Fruit fly (Drosophila melanogaster) whole organism, embryonic: Measurements from ENCODE around the gene mRpL12.
A peak's percentile ranks its signal among the peaks of the same experiment; 100 is the strongest.

Experiments
- Atf3 ChIP-seq: fragments of 200-800 bp; sonication (Bioruptor generic); optimal IDR thresholded peaks from 3 replicates; lab custom pipeline; 2016; ENCODE audit warnings: missing biosample characterization, missing genetic modification characterization
- Bteb2 ChIP-seq: fragments of 200-800 bp; sonication (Bioruptor generic); optimal IDR thresholded peaks from 2 replicates; lab custom pipeline; 2016; ENCODE audit warnings: missing biosample characterization, missing genetic modification characterization
- C15 ChIP-seq: fragments of 200-800 bp; sonication (Bioruptor generic); IDR thresholded peaks from 3 replicates; pipeline ENCODE4 v1.3.6; 2022; ENCODE audit warnings: missing biosample characterization, missing genetic modification characterization
- CG10147 ChIP-seq: fragments of 200-800 bp; sonication (Bioruptor generic); optimal IDR thresholded peaks from 2 replicates; lab custom pipeline; 2019; ENCODE audit warnings: missing biosample characterization, mild to moderate bottlenecking, missing genetic modification characterization, moderate library complexity
- CG11093 ChIP-seq: fragments of 200-800 bp; sonication (Bioruptor generic); IDR thresholded peaks from 3 replicates; pipeline ENCODE4 v1.3.6; 2022; ENCODE audit warnings: missing biosample characterization, missing genetic modification characterization
- CG11695 ChIP-seq: fragments of 200-800 bp; sonication (Bioruptor generic); IDR thresholded peaks from 3 replicates; pipeline ENCODE4 v1.3.6; 2022; ENCODE audit warnings: missing biosample characterization, missing genetic modification characterization
- CG12104 ChIP-seq: fragments of 200-800 bp; sonication (Bioruptor generic); optimal IDR thresholded peaks from 3 replicates; lab custom pipeline; 2016; ENCODE audit warnings: missing biosample characterization, missing genetic modification characterization
- CG12155 ChIP-seq: fragments of 200-800 bp; sonication (Bioruptor generic); optimal IDR thresholded peaks from 3 replicates; lab custom pipeline; 2016; ENCODE audit warnings: missing biosample characterization, missing genetic modification characterization
- CG1529 ChIP-seq: fragments of 200-800 bp; sonication (Bioruptor generic); optimal IDR thresholded peaks from 3 replicates; lab custom pipeline; 2018; ENCODE audit warnings: missing biosample characterization, missing genetic modification characterization
- CG15696 ChIP-seq: fragments of 200-800 bp; sonication (Bioruptor generic); optimal IDR thresholded peaks from 2 replicates; lab custom pipeline; 2019; ENCODE audit warnings: missing biosample characterization, mild to moderate bottlenecking, missing genetic modification characterization, moderate library complexity
- CG17186 ChIP-seq: fragments of 200-800 bp; sonication (Bioruptor generic); optimal IDR thresholded peaks from 3 replicates; lab custom pipeline; 2017; ENCODE audit warnings: missing biosample characterization, missing genetic modification reagents, missing genetic modification characterization
- CG17385 ChIP-seq: fragments of 200-800 bp; sonication (Bioruptor generic); optimal IDR thresholded peaks from 3 replicates; lab custom pipeline; 2018; ENCODE audit warnings: missing biosample characterization, mild to moderate bottlenecking, missing genetic modification characterization
- CG17568 ChIP-seq: fragments of 200-800 bp; sonication (Bioruptor generic); optimal IDR thresholded peaks from 2 replicates; lab custom pipeline; 2018; ENCODE audit warnings: missing biosample characterization, mild to moderate bottlenecking, missing genetic modification characterization, moderate library complexity
- CG18262 ChIP-seq: fragments of 200-800 bp; optimal IDR thresholded peaks from 3 replicates; lab custom pipeline; 2019; ENCODE audit warnings: missing biosample characterization, mild to moderate bottlenecking, missing genetic modification characterization, moderate library complexity
- CG2120 ChIP-seq: fragments of 200-800 bp; sonication (Bioruptor generic); optimal IDR thresholded peaks from 3 replicates; lab custom pipeline; 2016; ENCODE audit warnings: missing biosample characterization, missing genetic modification characterization
- CG2875 ChIP-seq: fragments of 200-800 bp; sonication (Bioruptor generic); optimal IDR thresholded peaks from 2 replicates; lab custom pipeline; 2017; ENCODE audit warnings: missing biosample characterization, mild to moderate bottlenecking, missing genetic modification characterization, missing genetic modification reagents
- CG32772 ChIP-seq: fragments of 200-800 bp; sonication (Bioruptor generic); IDR thresholded peaks from 2 replicates; pipeline ENCODE4 v1.3.6; 2022; ENCODE audit warnings: missing biosample characterization, missing genetic modification characterization
- CG42726 ChIP-seq: fragments of 200-800 bp; sonication (Bioruptor generic); IDR thresholded peaks from 2 replicates; pipeline ENCODE4 v1.3.6; 2022; ENCODE audit warnings: missing biosample characterization, missing genetic modification characterization; ENCODE audit not compliant: partially characterized antibody
- CG4424 ChIP-seq: fragments of 200-800 bp; sonication (Bioruptor generic); optimal IDR thresholded peaks from 3 replicates; lab custom pipeline; 2016; ENCODE audit warnings: missing biosample characterization, missing genetic modification characterization
- CG5953 ChIP-seq: fragments of 200-800 bp; sonication (Bioruptor generic); IDR thresholded peaks from 2 replicates; pipeline ENCODE4 v1.3.6; 2022; ENCODE audit warnings: missing biosample characterization, missing genetic modification characterization
- CG7745 ChIP-seq: fragments of 200-800 bp; sonication (Bioruptor generic); optimal IDR thresholded peaks from 2 replicates; lab custom pipeline; 2018; ENCODE audit warnings: missing biosample characterization, mild to moderate bottlenecking, missing genetic modification characterization, moderate library complexity
- CTCF ChIP-seq: fragments of 200-800 bp; sonication (Bioruptor generic); optimal IDR thresholded peaks from 2 replicates; lab custom pipeline; 2017; ENCODE audit warnings: missing biosample characterization, mild to moderate bottlenecking, missing genetic modification characterization, moderate library complexity
- CoRest ChIP-seq: fragments of 200-800 bp; sonication (Bioruptor generic); optimal IDR thresholded peaks from 3 replicates; lab custom pipeline; 2018; ENCODE audit warnings: missing biosample characterization, mild to moderate bottlenecking, missing genetic modification characterization, moderate library complexity
- CrebB ChIP-seq: fragments of 200-800 bp; sonication (Bioruptor generic); optimal IDR thresholded peaks from 3 replicates; lab custom pipeline; 2018; ENCODE audit warnings: missing biosample characterization, mild to moderate bottlenecking, missing genetic modification characterization
- D19A ChIP-seq: fragments of 200-800 bp; optimal IDR thresholded peaks from 3 replicates; lab custom pipeline; 2019; ENCODE audit warnings: missing biosample characterization, mild to moderate bottlenecking, missing genetic modification characterization, moderate library complexity
- ERR ChIP-seq: fragments of 200-800 bp; sonication (Bioruptor generic); optimal IDR thresholded peaks from 2 replicates; lab custom pipeline; 2016; ENCODE audit warnings: missing biosample characterization, missing genetic modification characterization
- Elba2 ChIP-seq: fragments of 200-800 bp; sonication (Bioruptor generic); optimal IDR thresholded peaks from 3 replicates; lab custom pipeline; 2016; ENCODE audit warnings: missing biosample characterization, missing genetic modification characterization
- Ets65A ChIP-seq: fragments of 200-800 bp; sonication (Bioruptor generic); peaks from one replicate; lab custom pipeline; 2016; ENCODE audit warnings: missing biosample characterization, missing genetic modification characterization
- Fer1 ChIP-seq: fragments of 200-800 bp; sonication (Bioruptor generic); optimal IDR thresholded peaks from 2 replicates; lab custom pipeline; 2017; ENCODE audit warnings: missing biosample characterization, mild to moderate bottlenecking, missing genetic modification characterization
- HLH54F ChIP-seq: fragments of 200-800 bp; sonication (Bioruptor generic); optimal IDR thresholded peaks from 3 replicates; lab custom pipeline; 2016; ENCODE audit warnings: missing biosample characterization, missing genetic modification characterization
- HmgZ ChIP-seq: fragments of 200-800 bp; sonication (Bioruptor generic); optimal IDR thresholded peaks from 2 replicates; lab custom pipeline; 2018; ENCODE audit warnings: missing biosample characterization, mild to moderate bottlenecking, missing genetic modification characterization
- Hmx ChIP-seq: fragments of 200-800 bp; sonication (Bioruptor generic); optimal IDR thresholded peaks from 2 replicates; lab custom pipeline; 2016; ENCODE audit warnings: missing biosample characterization, missing genetic modification characterization
- Hsf ChIP-seq: fragments of 200-800 bp; sonication (Bioruptor generic); optimal IDR thresholded peaks from 3 replicates; lab custom pipeline; 2016; ENCODE audit warnings: missing biosample characterization, missing genetic modification characterization
- Optix ChIP-seq: fragments of 200-800 bp; sonication (Bioruptor generic); IDR thresholded peaks from 3 replicates; pipeline ENCODE4 v1.3.6; 2022; ENCODE audit warnings: missing biosample characterization, missing genetic modification characterization
- Rfx ChIP-seq: fragments of 200-800 bp; sonication (Bioruptor generic); IDR thresholded peaks from 2 replicates; pipeline ENCODE4 v1.3.6; 2022; ENCODE audit warnings: missing biosample characterization, missing genetic modification characterization
- Sin3A ChIP-seq: fragments of >200 bp; optimal IDR thresholded peaks from 2 replicates; lab custom pipeline; 2018
- Xbp1 ChIP-seq: fragments of 200-800 bp; sonication (Bioruptor generic); optimal IDR thresholded peaks from 3 replicates; lab custom pipeline; 2016; ENCODE audit warnings: missing biosample characterization, mild to moderate bottlenecking, missing genetic modification characterization
- ab ChIP-seq: fragments of 200-800 bp; sonication (Bioruptor generic); optimal IDR thresholded peaks from 2 replicates; lab custom pipeline; 2016; ENCODE audit warnings: missing biosample characterization, missing genetic modification characterization
- ara ChIP-seq: fragments of 200-800 bp; sonication (Bioruptor generic); IDR thresholded peaks from 2 replicates; pipeline ENCODE4 v1.3.6; 2022; ENCODE audit warnings: missing biosample characterization, missing genetic modification characterization
- cad ChIP-seq: fragments of >200 bp; optimal IDR thresholded peaks from 2 replicates; lab custom pipeline; 2017; ENCODE audit warnings: missing biosample characterization, missing genetic modification characterization
- cas ChIP-seq: fragments of 200-800 bp; sonication (Bioruptor generic); IDR thresholded peaks from 2 replicates; pipeline ENCODE4 v1.3.6; 2022; ENCODE audit warnings: missing biosample characterization, missing genetic modification characterization
- caup ChIP-seq: fragments of 200-800 bp; sonication (Bioruptor generic); optimal IDR thresholded peaks from 3 replicates; lab custom pipeline; 2017; ENCODE audit warnings: missing biosample characterization, mild to moderate bottlenecking, missing genetic modification characterization, moderate library complexity; ENCODE audit not compliant: severe bottlenecking
- chinmo ChIP-seq: fragments of 200-800 bp; sonication (Bioruptor generic); IDR thresholded peaks from 4 replicates; pipeline ENCODE4 v1.3.6; 2022; ENCODE audit warnings: missing biosample characterization, missing genetic modification characterization; ENCODE audit not compliant: partially characterized antibody
- crc ChIP-seq: fragments of 200-800 bp; sonication (Bioruptor generic); optimal IDR thresholded peaks from 2 replicates; lab custom pipeline; 2016; ENCODE audit warnings: missing biosample characterization, missing genetic modification characterization
- dmrt99B ChIP-seq: fragments of 200-800 bp; sonication (Bioruptor generic); optimal IDR thresholded peaks from 2 replicates; lab custom pipeline; 2018; ENCODE audit warnings: missing biosample characterization, mild to moderate bottlenecking, missing genetic modification characterization, moderate library complexity
- dysf ChIP-seq: fragments of 200-800 bp; sonication (Bioruptor generic); IDR thresholded peaks from 3 replicates; pipeline ENCODE4 v1.3.6; 2022; ENCODE audit warnings: missing biosample characterization, missing genetic modification characterization
- ind ChIP-seq: fragments of 200-800 bp; sonication (Bioruptor generic); optimal IDR thresholded peaks from 3 replicates; lab custom pipeline; 2016; ENCODE audit warnings: missing biosample characterization, missing genetic modification characterization
- kni ChIP-seq: fragments of 200-800 bp; sonication (Bioruptor generic); optimal IDR thresholded peaks from 3 replicates; lab custom pipeline; 2017; ENCODE audit warnings: mild to moderate bottlenecking, missing biosample characterization, missing genetic modification reagents, missing genetic modification characterization
- mld ChIP-seq: fragments of 200-800 bp; sonication (Bioruptor generic); IDR thresholded peaks from 3 replicates; pipeline ENCODE4 v1.3.6; 2022; ENCODE audit warnings: missing biosample characterization, missing genetic modification characterization; ENCODE audit not compliant: partially characterized antibody
- otp ChIP-seq: fragments of 200-800 bp; sonication (Bioruptor generic); IDR thresholded peaks from 3 replicates; pipeline ENCODE4, ENCODE4 v1.3.6; 2022; ENCODE audit warnings: missing biosample characterization, missing genetic modification characterization
- ranshi ChIP-seq: fragments of 200-800 bp; sonication (Bioruptor generic); IDR thresholded peaks from 2 replicates; pipeline ENCODE4 v1.3.6; 2022; ENCODE audit warnings: missing biosample characterization, missing genetic modification characterization
- zfh1 ChIP-seq: fragments of 200-800 bp; sonication (Bioruptor generic); IDR thresholded peaks from 3 replicates; pipeline ENCODE4 v1.3.6; 2022; ENCODE audit warnings: missing biosample characterization, missing genetic modification characterization

The mRpL12 gene

dm6 chr3L:8920710-8921109, 35.9 kb upstream of the mRpL12 start (continued):
- TF ChIP-seq ind (GFP tag; lab: Kevin White, UChicago) (peak; percentile 69), CoRest (tag; lab: Kevin White, UChicago) (peak; percentile 61), Hmx (GFP tag; lab: Kevin White, UChicago) (no peak), Hsf (GFP tag; lab: Kevin White, UChicago) (peak; percentile 51), dmrt99B (tag; lab: Kevin White, UChicago) (peak; percentile 90), CG15696 (no peak), CG5953 (GFP tag; lab: Robert Waterston, UW) (0 out of 2 replicates have a peak, but pooled peaks have one; percentile 26), Sin3A (no peak), ara (peak; percentile 54; the same call in 1 of the 2 replicates), CG10147 (peak; percentile 74), caup (GFP tag; lab: Kevin White, UChicago) (peak; percentile 67), CG18262 (peak; percentile 60), zfh1 (peak; percentile 73; the same call in 2 of the 3 replicates), HmgZ (tag; lab: Kevin White, UChicago) (peak; percentile 2), chinmo (GFP tag; lab: Robert Waterston, UW) (no peak), Optix (GFP tag; lab: Robert Waterston, UW) (no peak), CG17568 (peak; percentile 29), CG7745 (tag; lab: Kevin White, UChicago) (no peak), crc (GFP tag; lab: Kevin White, UChicago) (peak; percentile 33), cad (no peak), CG1529 (GFP tag; lab: Kevin White, UChicago) (peak; percentile 54), dysf (peak; percentile 85), CG32772 (GFP tag; lab: Robert Waterston, UW) (peak; percentile 57), C15 (GFP tag; lab: Robert Waterston, UW) (no peak), Elba2 (GFP tag; lab: Kevin White, UChicago) (no peak), CG11695 (GFP tag; lab: Robert Waterston, UW) (peak; percentile 47; the same call in 2 of the 3 replicates), ranshi (GFP tag; lab: Robert Waterston, UW) (peak; percentile 63; the same call in 1 of the 2 replicates), Ets65A (GFP tag; lab: Kevin White, UChicago) (no peak), ERR (GFP tag; lab: Kevin White, UChicago) (no peak), HLH54F (GFP tag; lab: Kevin White, UChicago) (peak; percentile 44), CG4424 (GFP tag; lab: Kevin White, UChicago) (peak; percentile 66), CG17186 (GFP tag; lab: Kevin White, UChicago) (no peak), CG11093 (GFP tag; lab: Robert Waterston, UW) (no peak; the same call in 2 of the 3 replicates), Xbp1 (peak; percentile 73), CrebB (peak; percentile 27), CG17385 (peak; percentile 59), CG2875 (GFP tag; lab: Kevin White, UChicago) (peak; percentile 56), kni (GFP tag; lab: Kevin White, UChicago) (no peak), otp (GFP tag; lab: Robert Waterston, UW) (peak; percentile 51; the same call in 2 of the 3 replicates), ab (GFP tag; lab: Kevin White, UChicago) (no peak), Atf3 (no peak), CG42726 (no peak), CG12104 (GFP tag; lab: Kevin White, UChicago) (peak; percentile 4), Bteb2 (GFP tag; lab: Kevin White, UChicago) (peak; percentile 39), CG12155 (GFP tag; lab: Kevin White, UChicago) (peak; percentile 36), CTCF (peak; percentile 29), CG2120 (GFP tag; lab: Kevin White, UChicago) (peak; percentile 70), D19A (peak; percentile 48), Rfx (GFP tag; lab: Robert Waterston, UW) (peak; percentile 79), Fer1 (peak; percentile 84), cas (GFP tag; lab: Robert Waterston, UW) (no peak), mld (no peak)
